Worm (Caenorhabditis elegans): ENCODE results near the gene C27C12.4.
A peak's percentile ranks its signal among the peaks of the same experiment; 100 is the strongest.

- TF ChIP-seq nhr-25 (tag; optimal IDR thresholded peaks at IDR 0.05) = peak; percentile 67
- TF ChIP-seq ama-1 (optimal IDR thresholded peaks at IDR 0.05) = no peak
- no peak for TF ChIP-seq ZK546.5 (tag; optimal IDR thresholded peaks at IDR 0.05)
- no peak for TF ChIP-seq unc-62 (GFP tag; optimal IDR thresholded peaks at IDR 0.05)
- no peak for TF ChIP-seq nhr-10 (tag; optimal IDR thresholded peaks at IDR 0.05)
Measured at ce11 chrX:14894380-14894779, 40.5 kb downstream of the C27C12.4 start.

Measured in whole organism, L2 larva.